Worm (Caenorhabditis elegans) whole organism, mixed stage, embryonic: ENCODE data around the gene F54D8.6.
"Not testable (repeated sequence)": the region's sequence is repeated elsewhere in the genome, so short reads cannot be mapped to it uniquely, and the experiment has no call there.

Source experiments
- bed-3 ChIP-seq: fragments of 200-800 bp; sonication (Bioruptor generic); optimal IDR thresholded peaks from 3 replicates; lab custom pipeline; 2018; ENCODE audit warnings: mild to moderate bottlenecking, missing genetic modification characterization, moderate library complexity, missing compliant biosample characterization
- blmp-1 ChIP-seq: fragments of 150-350 bp; optimal IDR thresholded peaks from 2 replicates; lab custom pipeline; 2014; ENCODE audit warnings: missing biosample characterization, missing genetic modification characterization
- ceh-39 ChIP-seq: fragments of 150-350 bp; optimal IDR thresholded peaks from 2 replicates; lab custom pipeline; 2014; ENCODE audit warnings: missing biosample characterization, missing genetic modification characterization
- ceh-43 ChIP-seq: fragments of 200-800 bp; sonication (Bioruptor generic); optimal IDR thresholded peaks from 2 replicates; lab custom pipeline; 2018; ENCODE audit warnings: mild to moderate bottlenecking, missing genetic modification characterization, moderate library complexity, missing compliant biosample characterization
- ceh-83 ChIP-seq: fragments of 200-800 bp; sonication (Bioruptor generic); optimal IDR thresholded peaks from 2 replicates; lab custom pipeline; 2018; ENCODE audit warnings: mild to moderate bottlenecking, missing genetic modification characterization, missing compliant biosample characterization
- ces-1 ChIP-seq: fragments of 150-350 bp; optimal IDR thresholded peaks from 2 replicates; lab custom pipeline; 2014; ENCODE audit warnings: missing biosample characterization, missing genetic modification reagents, missing genetic modification characterization
- cnd-1 ChIP-seq: fragments of 200-800 bp; sonication (Bioruptor generic); optimal IDR thresholded peaks from 2 replicates; lab custom pipeline; 2018; ENCODE audit warnings: mild to moderate bottlenecking, missing genetic modification characterization, missing compliant biosample characterization
- drap-1 ChIP-seq: fragments of 200-800 bp; sonication (Bioruptor generic); optimal IDR thresholded peaks from 3 replicates; lab custom pipeline; 2018; ENCODE audit warnings: mild to moderate bottlenecking, missing genetic modification characterization, missing compliant biosample characterization
- elt-1 ChIP-seq: sonication (generic microtip); optimal IDR thresholded peaks from 2 replicates; lab custom pipeline; 2017; ENCODE audit warnings: missing genetic modification characterization, mild to moderate bottlenecking, missing compliant biosample characterization, antibody characterized with exemption, moderate library complexity, borderline replicate concordance; ENCODE audit not compliant: insufficient read depth
- elt-3 ChIP-seq: fragments of 150-350 bp; optimal IDR thresholded peaks from 2 replicates; lab custom pipeline; 2014; ENCODE audit warnings: missing biosample characterization, missing genetic modification characterization
- flh-1 ChIP-seq: fragments of 200-800 bp; sonication (Bioruptor generic); optimal IDR thresholded peaks from 2 replicates; lab custom pipeline; 2018; ENCODE audit warnings: mild to moderate bottlenecking, missing genetic modification characterization, moderate library complexity, missing compliant biosample characterization
- ham-2 ChIP-seq: fragments of 200-800 bp; sonication (Bioruptor generic); optimal IDR thresholded peaks from 2 replicates; lab custom pipeline; 2018; ENCODE audit warnings: mild to moderate bottlenecking, missing genetic modification characterization, missing compliant biosample characterization
- hlh-1 ChIP-seq: fragments of 150-350 bp; optimal IDR thresholded peaks from 2 replicates; lab custom pipeline; 2014; ENCODE audit warnings: missing biosample characterization, missing genetic modification reagents, missing genetic modification characterization
- lin-13 ChIP-seq: fragments of 150-350 bp; optimal IDR thresholded peaks from 2 replicates; lab custom pipeline; 2014; ENCODE audit warnings: missing biosample characterization, missing genetic modification characterization
- lin-32 ChIP-seq: fragments of 200-800 bp; sonication (Bioruptor generic); optimal IDR thresholded peaks from 2 replicates; lab custom pipeline; 2018; ENCODE audit warnings: mild to moderate bottlenecking, missing genetic modification characterization, missing compliant biosample characterization
- lsy-2 ChIP-seq: fragments of 150-350 bp; optimal IDR thresholded peaks from 2 replicates; lab custom pipeline; 2014; ENCODE audit warnings: missing biosample characterization, missing genetic modification characterization
- mab-5 ChIP-seq: fragments of 150-350 bp; optimal IDR thresholded peaks from 2 replicates; lab custom pipeline; 2014; ENCODE audit warnings: missing biosample characterization, missing genetic modification characterization
- mep-1 ChIP-seq: fragments of 150-350 bp; optimal IDR thresholded peaks from 2 replicates; lab custom pipeline; 2017; ENCODE audit warnings: missing biosample characterization, missing genetic modification reagents, missing genetic modification characterization, inconsistent platforms
- nhr-12 ChIP-seq: fragments of 150-350 bp; optimal IDR thresholded peaks from 2 replicates; lab custom pipeline; 2014; ENCODE audit warnings: missing biosample characterization, missing genetic modification characterization
- nhr-2 ChIP-seq: fragments of 150-350 bp; optimal IDR thresholded peaks from 2 replicates; lab custom pipeline; 2014; ENCODE audit warnings: missing biosample characterization, missing genetic modification characterization
- nhr-237 ChIP-seq: fragments of 150-350 bp; optimal IDR thresholded peaks from 2 replicates; lab custom pipeline; 2014; ENCODE audit warnings: missing biosample characterization, missing genetic modification characterization
- nhr-76 ChIP-seq: sonication (generic microtip); optimal IDR thresholded peaks from 2 replicates; lab custom pipeline; 2017; ENCODE audit warnings: missing biosample characterization, missing genetic modification characterization
- pha-4 ChIP-seq: fragments of 150-350 bp; optimal IDR thresholded peaks from 2 replicates; lab custom pipeline; 2018; ENCODE audit warnings: missing biosample characterization, missing genetic modification reagents, missing genetic modification characterization
- sem-2 ChIP-seq: fragments of 200-800 bp; sonication (Bioruptor generic); optimal IDR thresholded peaks from 2 replicates; lab custom pipeline; 2018; ENCODE audit warnings: mild to moderate bottlenecking, missing genetic modification characterization, missing compliant biosample characterization
- snpc-4 ChIP-seq: fragments of 150-350 bp; optimal IDR thresholded peaks from 2 replicates; lab custom pipeline; 2014; ENCODE audit warnings: missing biosample characterization, missing genetic modification characterization
- sptf-1 ChIP-seq: sonication (generic microtip); optimal IDR thresholded peaks from 2 replicates; lab custom pipeline; 2017; ENCODE audit warnings: mild to moderate bottlenecking, missing genetic modification characterization, moderate library complexity, missing compliant biosample characterization
- tbx-8 ChIP-seq: fragments of 200-800 bp; sonication (Bioruptor generic); optimal IDR thresholded peaks from 2 replicates; lab custom pipeline; 2018; ENCODE audit warnings: mild to moderate bottlenecking, missing genetic modification characterization, moderate library complexity, missing compliant biosample characterization
- unc-120 ChIP-seq: sonication (generic microtip); optimal IDR thresholded peaks from 2 replicates; lab custom pipeline; 2017; ENCODE audit warnings: missing genetic modification characterization, missing compliant biosample characterization; ENCODE audit not compliant: poor library complexity, severe bottlenecking
- unc-39 ChIP-seq: fragments of 150-350 bp; optimal IDR thresholded peaks from 2 replicates; lab custom pipeline; 2014; ENCODE audit warnings: missing biosample characterization, missing genetic modification characterization
- unc-62 ChIP-seq: fragments of 150-350 bp; optimal IDR thresholded peaks from 2 replicates; lab custom pipeline; 2014; ENCODE audit warnings: missing biosample characterization, missing genetic modification reagents, missing genetic modification characterization
- zip-8 ChIP-seq: fragments of 150-350 bp; optimal IDR thresholded peaks from 2 replicates; lab custom pipeline; 2014; ENCODE audit warnings: missing biosample characterization, missing genetic modification characterization
- ztf-11 ChIP-seq: fragments of 150-350 bp; optimal IDR thresholded peaks from 2 replicates; lab custom pipeline; 2014; ENCODE audit warnings: missing biosample characterization, missing genetic modification characterization

F54D8.6 gene

ce11 chrIII:5102616-5103015, at the start of gene F54D8.6:
Gene F54D8.6 (plus strand): TSS chrIII:5102985.
- TF ChIP-seq ham-2: no peak
- TF ChIP-seq nhr-2 (tag; lab: Kevin White, UChicago): no peak
- peak; percentile 60 for TF ChIP-seq ces-1 (GFP tag; lab: Kevin White, UChicago)
- TF ChIP-seq ceh-83: no peak
- no peak for TF ChIP-seq snpc-4
- TF ChIP-seq nhr-237: peak; percentile 24
- TF ChIP-seq unc-62 (GFP tag; lab: Kevin White, UChicago): no peak
- TF ChIP-seq unc-120 (tag; lab: Kevin White, UChicago): no peak
- TF ChIP-seq pha-4: peak; percentile 28
- no peak for TF ChIP-seq lin-13
- TF ChIP-seq blmp-1 (tag; lab: Kevin White, UChicago): no peak
- peak; percentile 72 for TF ChIP-seq lsy-2 (tag; lab: Kevin White, UChicago)
- no peak for TF ChIP-seq elt-1 (tag; lab: Kevin White, UChicago)
- no peak for TF ChIP-seq nhr-12 (tag; lab: Kevin White, UChicago)
- TF ChIP-seq sem-2: no peak
- TF ChIP-seq sptf-1: peak; percentile 1
- TF ChIP-seq unc-39 (tag; lab: Kevin White, UChicago): no peak
- TF ChIP-seq zip-8: no peak
- no peak for TF ChIP-seq ceh-43
- no peak for TF ChIP-seq nhr-76 (tag; lab: Kevin White, UChicago)
- no peak for TF ChIP-seq tbx-8
- TF ChIP-seq bed-3 (GFP tag; lab: Kevin White, UChicago): no peak
- no peak for TF ChIP-seq mab-5 (tag; lab: Kevin White, UChicago)
- no peak for TF ChIP-seq drap-1 (GFP tag; lab: Kevin White, UChicago)
- no peak for TF ChIP-seq elt-3 (tag; lab: Kevin White, UChicago)
- peak; percentile 49 for TF ChIP-seq ceh-39 (tag; lab: Kevin White, UChicago)
- TF ChIP-seq hlh-1 (tag; lab: Kevin White, UChicago): no peak
- TF ChIP-seq mep-1: peak; percentile 13
- no peak for TF ChIP-seq cnd-1 (tag; lab: Kevin White, UChicago)

ce11 chrIII:5053541-5053940, 49.2 kb upstream of the F54D8.6 start, which contains the start of gene C45G9.8:
Gene C45G9.8 (minus strand): TSS chrIII:5053641.
- no peak for TF ChIP-seq mab-5 (tag; lab: Kevin White, UChicago)
- TF ChIP-seq blmp-1 (tag; lab: Kevin White, UChicago): no peak
- TF ChIP-seq lin-32 (GFP tag; lab: Kevin White, UChicago): no peak
- TF ChIP-seq snpc-4: no peak
- TF ChIP-seq tbx-8: no peak
- no peak for TF ChIP-seq pha-4
- TF ChIP-seq flh-1 (GFP tag; lab: Kevin White, UChicago): no peak
- TF ChIP-seq unc-62 (GFP tag; lab: Kevin White, UChicago): no peak
- TF ChIP-seq ceh-83: no peak
- TF ChIP-seq nhr-76 (tag; lab: Kevin White, UChicago): no peak

DNA sequence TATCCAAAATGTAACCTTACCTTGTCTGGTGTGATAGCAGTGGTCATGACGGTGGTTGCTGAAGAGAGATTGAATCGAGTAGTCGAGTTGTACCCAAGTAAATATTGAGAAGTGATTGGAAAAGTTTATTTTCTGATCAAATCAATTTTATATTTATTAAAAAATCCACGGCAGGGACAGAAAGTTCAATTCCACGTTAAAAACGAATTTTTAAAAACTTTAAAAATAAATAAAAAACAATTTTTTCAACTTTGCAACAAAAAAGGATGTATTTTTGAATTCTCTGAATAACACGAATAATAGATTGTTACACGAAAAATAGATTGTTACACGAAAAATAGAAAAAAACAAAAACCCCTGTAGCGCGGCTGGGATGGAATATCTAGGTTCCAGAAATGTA, 47.1 kb upstream of the F54D8.6 start, which contains the start of gene C45G9.9:
Gene C45G9.9, minus strand, starts transcription at position 101 of the 400 bp plus-strand sequence.
- TF ChIP-seq nhr-237; tbx-8; blmp-1 (tag; lab: Kevin White, UChicago): not testable (repeated sequence)
- TF ChIP-seq, all 35 proteins: peak for 0; not testable (repeated sequence) for 35

ce11 chrIII:5061798-5062197, 41.0 kb upstream of the F54D8.6 start, which contains the start of gene C45G9.10:
Gene C45G9.10 (minus strand): TSS chrIII:5061898.
- TF ChIP-seq mab-5 (tag; lab: Kevin White, UChicago) (no peak), elt-1 (tag; lab: Kevin White, UChicago) (no peak), nhr-76 (tag; lab: Kevin White, UChicago) (no peak), elt-3 (tag; lab: Kevin White, UChicago) (no peak), sem-2 (no peak), snpc-4 (no peak), zip-8 (no peak), ztf-11 (tag; lab: Kevin White, UChicago) (no peak), bed-3 (GFP tag; lab: Kevin White, UChicago) (no peak), unc-120 (tag; lab: Kevin White, UChicago) (no peak), tbx-8 (no peak), ceh-83 (no peak), lsy-2 (tag; lab: Kevin White, UChicago) (no peak), ceh-43 (no peak), sptf-1 (no peak), cnd-1 (tag; lab: Kevin White, UChicago) (no peak), nhr-12 (tag; lab: Kevin White, UChicago) (no peak)
